Worm (Caenorhabditis elegans): ENCODE data around the gene ddx-46.

Gene ddx-46

DNA sequence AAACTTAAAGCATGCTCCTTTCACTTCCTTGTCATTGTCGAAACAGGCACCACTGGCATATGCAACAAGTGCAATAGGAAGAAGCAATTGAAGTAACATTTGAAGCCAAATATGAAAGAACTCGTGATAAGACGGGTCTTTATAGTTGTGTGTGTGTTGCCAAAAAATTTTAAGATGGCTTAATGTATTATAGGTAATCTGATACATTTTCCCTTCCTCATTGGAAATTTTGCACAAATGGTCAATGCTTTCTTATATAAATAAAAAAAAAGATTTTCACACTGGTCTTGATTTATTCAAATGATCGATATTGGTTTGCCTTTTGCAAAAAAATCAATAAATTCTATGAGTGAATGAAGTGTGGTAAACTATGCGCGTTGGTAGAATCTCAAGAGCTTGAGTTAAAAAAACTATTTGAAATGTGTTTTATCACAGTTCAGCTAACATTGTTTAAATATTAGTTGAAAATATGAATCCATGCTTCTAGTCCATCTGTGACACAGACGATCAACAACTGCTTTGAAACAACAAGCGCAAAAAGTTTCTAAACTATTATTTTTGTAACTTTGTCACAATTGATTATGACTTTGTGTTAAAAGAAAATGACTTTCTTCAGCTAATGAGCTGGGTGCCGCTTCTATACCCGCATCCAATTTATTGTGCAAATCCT lies 58.1 kb downstream of the ddx-46 start, which contains the start of the genes clec-166 and F38A1.6:
Gene clec-166, minus strand, starts transcription at position 101 of the 670 bp plus-strand sequence.
Gene F38A1.6, plus strand, starts transcription at position 620 of the 670 bp plus-strand sequence.
- no peak for TF ChIP-seq dve-1 (tag; optimal IDR thresholded peaks at IDR 0.05)
- no peak for TF ChIP-seq C38D4.7 (GFP tag; optimal IDR thresholded peaks at IDR 0.05)
- no peak for TF ChIP-seq ztf-16 (tag; optimal IDR thresholded peaks at IDR 0.05)
- TF ChIP-seq sox-4 (tag; optimal IDR thresholded peaks at IDR 0.05), result no peak
